Worm (Caenorhabditis elegans) whole organism, L1 larva: ENCODE measurements around the gene ubh-4.

Experiments used
- aly-2 ChIP-seq: fragments of 150-350 bp; optimal IDR thresholded peaks from 2 replicates; lab custom pipeline; 2014; ENCODE audit warnings: missing biosample characterization, missing genetic modification characterization
- nhr-76 ChIP-seq: sonication (generic microtip); optimal IDR thresholded peaks from 2 replicates; lab custom pipeline; 2017; ENCODE audit warnings: missing biosample characterization, missing genetic modification characterization
- nhr-90 ChIP-seq: sonication (generic microtip); optimal IDR thresholded peaks from 2 replicates; lab custom pipeline; 2016; ENCODE audit warnings: mild to moderate bottlenecking, missing genetic modification characterization, missing compliant biosample characterization; ENCODE audit not compliant: poor library complexity
- tbx-2 ChIP-seq: sonication (generic microtip); optimal IDR thresholded peaks from 2 replicates; lab custom pipeline; 2016; ENCODE audit warnings: missing genetic modification characterization, missing compliant biosample characterization

DNA sequence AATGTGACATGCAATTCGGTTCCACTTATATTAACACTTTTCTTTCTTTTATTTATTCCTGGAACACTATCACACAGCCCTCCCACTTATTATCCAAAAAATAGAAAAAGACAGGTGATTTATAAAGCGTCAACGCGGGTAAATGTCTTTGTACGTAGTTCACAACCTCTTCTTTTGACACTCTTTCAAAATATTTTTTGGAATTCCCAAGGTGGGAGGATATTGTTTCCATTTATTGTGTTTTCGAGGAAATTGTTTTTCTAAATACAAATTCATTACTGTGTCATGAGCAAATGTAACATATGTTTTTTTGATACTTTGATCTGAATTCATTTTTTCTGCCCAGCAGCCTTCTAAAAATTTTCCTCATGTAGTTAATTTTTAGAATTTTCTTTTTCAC is 18.5 kb upstream of the ubh-4 start:
- TF ChIP-seq nhr-76 (tag; lab: Kevin White, UChicago), result no peak
- no peak for TF ChIP-seq tbx-2 (tag; lab: Kevin White, UChicago)
- TF ChIP-seq nhr-90 (tag; lab: Kevin White, UChicago), result no peak
- TF ChIP-seq aly-2 (tag; lab: Kevin White, UChicago), result no peak
